Fruit fly (Drosophila melanogaster): ENCODE data around the gene Nuf2.

DNA sequence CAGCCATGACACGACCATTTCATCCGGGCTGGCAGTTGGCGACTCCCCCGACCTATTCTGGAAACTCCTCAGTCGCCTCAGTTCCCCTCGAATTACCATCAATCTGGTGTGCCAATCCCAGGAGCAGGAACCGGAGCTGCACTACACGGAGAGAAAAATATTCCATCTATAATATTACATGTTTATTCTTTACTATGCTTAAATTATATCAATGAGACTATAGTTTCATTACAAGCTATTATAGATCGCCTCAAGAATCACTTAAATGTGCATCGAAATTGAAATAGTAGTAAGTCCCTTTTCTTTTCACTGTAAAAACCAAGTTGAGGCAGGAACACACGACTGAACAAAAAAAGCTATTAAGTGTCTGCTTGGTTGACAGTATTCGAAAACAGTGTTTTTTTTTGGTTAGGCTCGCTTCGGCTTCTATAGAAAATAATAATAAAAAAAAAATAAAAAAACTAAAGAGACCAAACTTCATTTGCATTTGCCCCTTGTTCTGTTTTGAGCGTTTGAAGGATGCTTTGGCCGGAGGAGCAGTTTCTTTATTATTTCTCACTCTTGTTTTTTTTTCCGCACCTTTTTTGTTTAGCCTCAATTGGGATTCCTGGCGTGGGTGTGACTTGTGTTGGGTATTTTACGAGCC is 10.5 kb upstream of the Nuf2 start:
- TF ChIP-seq insv (optimal IDR thresholded peaks at IDR 0.05): no peak
- TF ChIP-seq Sin3A (optimal IDR thresholded peaks at IDR 0.05): no peak
